Fruit fly (Drosophila melanogaster): ENCODE results near the gene CG12795.
A peak's percentile ranks its signal among the peaks of the same experiment; 100 is the strongest.

Gene CG12795

DNA sequence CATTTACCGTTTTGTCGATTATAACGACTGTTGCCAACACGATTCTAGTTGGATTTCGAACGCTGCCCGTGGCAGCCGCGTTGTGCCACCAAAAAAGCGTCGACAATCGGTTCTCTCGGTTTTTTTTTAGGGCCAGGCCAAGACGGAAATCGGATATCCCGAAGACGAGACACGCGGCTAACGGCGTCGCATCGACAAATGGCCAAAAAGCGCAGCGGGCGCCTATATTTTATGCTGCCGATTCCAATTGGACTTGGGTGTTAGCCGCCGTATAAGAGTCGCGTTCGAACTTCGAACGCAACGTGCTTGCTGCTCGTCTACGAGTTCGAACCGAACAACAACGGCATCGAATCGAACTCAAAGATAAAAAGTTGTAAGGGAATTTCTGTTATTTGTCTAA is 29.5 kb upstream of the CG12795 start (continued):
- TF ChIP-seq mld (GFP tag; IDR thresholded peaks at IDR 0.05; ENCODE audit: partially characterized antibody) = no peak
- TF ChIP-seq onecut (GFP tag; IDR thresholded peaks at IDR 0.05) = 0 out of 2 replicates have a peak, but pooled peaks have one; percentile 19
- no peak for TF ChIP-seq dm (GFP tag; optimal IDR thresholded peaks at IDR 0.05)
- TF ChIP-seq CG13287 (GFP tag; IDR thresholded peaks at IDR 0.05; ENCODE audit: partially characterized antibody) = peak; percentile 28; the same call in 1 of the 2 replicates
- no peak for TF ChIP-seq shn (GFP tag; optimal IDR thresholded peaks at IDR 0.05)
- TF ChIP-seq ind (GFP tag; optimal IDR thresholded peaks at IDR 0.05) = no peak
- TF ChIP-seq kni (GFP tag; optimal IDR thresholded peaks at IDR 0.05) = peak; percentile 19
- no peak for TF ChIP-seq CG12391 (tag; optimal IDR thresholded peaks at IDR 0.05)
- no peak for TF ChIP-seq CG10959 (GFP tag; IDR thresholded peaks at IDR 0.05)
- TF ChIP-seq CG17385 (GFP tag; optimal IDR thresholded peaks at IDR 0.05) = no peak
- 0 out of 3 replicates have a peak, but pooled peaks have one; percentile 17 for TF ChIP-seq sr (GFP tag; IDR thresholded peaks at IDR 0.05)
- no peak for TF ChIP-seq sim (GFP tag; IDR thresholded peaks at IDR 0.05)
- TF ChIP-seq CG6272 (GFP tag; IDR thresholded peaks at IDR 0.05) = no peak
- no peak for TF ChIP-seq mirr (GFP tag; optimal IDR thresholded peaks at IDR 0.05)
- peak; percentile 2 for TF ChIP-seq lab (GFP tag; optimal IDR thresholded peaks at IDR 0.05)
- peak; percentile 78 for TF ChIP-seq Jarid2 (GFP tag; optimal IDR thresholded peaks at IDR 0.05)
- TF ChIP-seq CG5180 (GFP tag; optimal IDR thresholded peaks at IDR 0.05) = peak; percentile 98
- no peak for TF ChIP-seq run (tag; optimal IDR thresholded peaks at IDR 0.05)
- TF ChIP-seq Sox100B (GFP tag; optimal IDR thresholded peaks at IDR 0.05) = no peak
- no peak for TF ChIP-seq CG32772 (GFP tag; IDR thresholded peaks at IDR 0.05)
- no peak for TF ChIP-seq Dll (GFP tag; IDR thresholded peaks at IDR 0.05; ENCODE audit: partially characterized antibody)
- peak; percentile 49; the same call in 1 of the 2 replicates for TF ChIP-seq vvl (GFP tag; IDR thresholded peaks at IDR 0.05)
- TF ChIP-seq CG3407 (GFP tag; optimal IDR thresholded peaks at IDR 0.05) = no peak
- no peak for TF ChIP-seq Dip3 (GFP tag; optimal IDR thresholded peaks at IDR 0.05)
- no peak for TF ChIP-seq pfk (GFP tag; optimal IDR thresholded peaks at IDR 0.05)
- TF ChIP-seq Bdp1 (GFP tag; optimal IDR thresholded peaks at IDR 0.05) = no peak
- TF ChIP-seq CG34376 (GFP tag; optimal IDR thresholded peaks at IDR 0.05) = no peak
- TF ChIP-seq pnt (GFP tag; optimal IDR thresholded peaks at IDR 0.05) = no peak
- no peak for TF ChIP-seq toy (GFP tag; IDR thresholded peaks at IDR 0.05)
- no peak for TF ChIP-seq CG6254 (GFP tag; optimal IDR thresholded peaks at IDR 0.05)
- TF ChIP-seq crc (GFP tag; optimal IDR thresholded peaks at IDR 0.05) = no peak
- peak; percentile 17 for TF ChIP-seq sqz (GFP tag; optimal IDR thresholded peaks at IDR 0.05)
- no peak for TF ChIP-seq az2 (GFP tag; optimal IDR thresholded peaks at IDR 0.05)
- TF ChIP-seq bcd (GFP tag; optimal IDR thresholded peaks at IDR 0.05) = no peak
- no peak for TF ChIP-seq slou (GFP tag; optimal IDR thresholded peaks at IDR 0.05)
- no peak for TF ChIP-seq CG18619 (GFP tag; optimal IDR thresholded peaks at IDR 0.05)
- TF ChIP-seq ci (GFP tag; IDR thresholded peaks at IDR 0.05) = peak; percentile 56; the same call in 2 of the 3 replicates
- TF ChIP-seq CG11723 (GFP tag; optimal IDR thresholded peaks at IDR 0.05) = no peak
- TF ChIP-seq btn (GFP tag; optimal IDR thresholded peaks at IDR 0.05) = no peak
- no peak for TF ChIP-seq pum (GFP tag; optimal IDR thresholded peaks at IDR 0.05)
- TF ChIP-seq CG12104 (GFP tag; optimal IDR thresholded peaks at IDR 0.05) = no peak
- no peak for TF ChIP-seq CG18262 (tag; optimal IDR thresholded peaks at IDR 0.05)
- TF ChIP-seq Tbp (GFP tag; optimal IDR thresholded peaks at IDR 0.05) = no peak
- TF ChIP-seq CG18011 (GFP tag; optimal IDR thresholded peaks at IDR 0.05) = no peak
- no peak for TF ChIP-seq CG11398 (GFP tag; optimal IDR thresholded peaks at IDR 0.05)
- peak; percentile 43; the same call in 1 of the 2 replicates for TF ChIP-seq chm (GFP tag; IDR thresholded peaks at IDR 0.05)
- 0 out of 2 replicates have a peak, but pooled peaks have one; percentile 25 for TF ChIP-seq aop (GFP tag; IDR thresholded peaks at IDR 0.05)
- no peak for TF ChIP-seq unc-4 (GFP tag; IDR thresholded peaks at IDR 0.05; ENCODE audit: partially characterized antibody)
- TF ChIP-seq lbe (GFP tag; optimal IDR thresholded peaks at IDR 0.05) = no peak
- 0 out of 3 replicates have a peak, but pooled peaks have one; percentile 25 for TF ChIP-seq zen2 (GFP tag; IDR thresholded peaks at IDR 0.05; ENCODE audit: partially characterized antibody)
